Fruit fly (Drosophila melanogaster) whole organism, larva: ENCODE measurements around the gene CG12448.

Experiments used
- noc ChIP-seq: fragments of 200-800 bp; sonication (Bioruptor generic); optimal IDR thresholded peaks from 3 replicates; lab custom pipeline; 2019; ENCODE audit warnings: missing biosample characterization, mild to moderate bottlenecking, missing genetic modification characterization, moderate library complexity

CG12448 gene

DNA sequence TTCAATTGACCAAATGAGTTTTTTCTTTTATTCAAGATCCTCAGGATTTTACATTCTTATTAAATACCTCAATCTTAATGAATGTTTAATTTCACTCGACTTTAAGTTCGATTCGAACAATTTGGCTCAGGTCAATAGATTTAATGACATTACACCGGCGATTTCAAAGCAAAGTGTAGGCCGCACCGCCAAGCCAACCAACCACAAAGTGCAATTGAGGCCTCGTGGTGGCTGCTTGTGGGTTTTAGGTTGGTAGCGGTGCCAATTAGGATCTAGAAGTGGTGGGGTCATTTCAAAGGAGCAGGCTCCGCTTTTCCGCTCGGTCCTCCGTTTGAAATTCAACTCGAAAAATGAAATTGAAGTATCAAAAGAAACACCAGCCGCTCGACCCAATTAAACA, 24.7 kb upstream of the CG12448 start, which contains the start of gene CG13244:
Gene CG13244, plus strand, starts transcription at position 301 of the 400 bp plus-strand sequence.
- no peak for TF ChIP-seq noc (tag; lab: Kevin White, UChicago)

- TF ChIP-seq noc (tag; lab: Kevin White, UChicago) = no peak
Measured at dm6 chr2L:15923095-15923494, 18.1 kb upstream of the CG12448 start, which contains the start of gene CG4793. Gene CG4793, plus strand, starts transcription at chr2L:15923395.

- no peak for TF ChIP-seq noc (tag; lab: Kevin White, UChicago)
Measured at dm6 chr2L:15936138-15936537, 5.1 kb upstream of the CG12448 start.

DNA sequence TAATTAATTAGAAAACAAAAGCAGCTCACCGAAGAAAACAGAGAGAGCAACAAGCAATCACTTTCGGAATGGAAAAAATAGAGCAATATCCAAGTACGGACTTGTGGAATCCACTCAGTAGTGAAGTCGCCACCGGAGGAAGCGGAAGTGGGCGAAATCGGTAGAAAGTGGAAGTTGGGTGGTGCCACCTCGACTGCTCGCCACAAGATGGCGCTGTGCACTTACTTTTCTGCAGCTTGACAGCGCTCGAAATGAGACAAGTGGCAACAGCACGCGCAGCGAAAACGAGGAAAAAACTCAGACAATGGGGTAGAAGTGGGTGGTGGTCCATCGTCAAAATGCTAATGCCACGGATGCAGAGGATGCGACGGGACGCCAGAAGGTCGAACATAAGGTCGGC, 8.2 kb downstream of the CG12448 start:
- no peak for TF ChIP-seq noc (tag; lab: Kevin White, UChicago)

DNA sequence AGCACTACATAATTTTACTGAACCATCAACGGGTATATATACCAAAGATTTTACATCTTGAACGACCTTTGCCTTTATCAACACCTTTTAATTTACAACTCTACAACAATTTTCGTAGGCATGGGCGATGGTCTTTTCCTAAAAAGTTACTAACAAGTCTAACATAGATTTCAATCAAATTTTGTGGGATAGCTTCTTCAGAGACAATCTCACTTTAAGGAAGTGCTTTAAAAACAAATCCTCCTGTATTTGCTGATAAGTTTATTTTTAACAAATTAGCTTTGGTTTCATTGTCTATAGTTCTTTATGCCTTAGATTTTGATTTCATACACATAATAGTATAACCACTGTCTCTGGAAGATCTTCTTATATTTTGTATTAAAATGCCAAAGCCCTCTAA, 16.3 kb downstream of the CG12448 start, which contains the start of gene CG18063:
Gene CG18063, plus strand, starts transcription at position 301 of the 400 bp plus-strand sequence.
- TF ChIP-seq noc (tag; lab: Kevin White, UChicago) = no peak

DNA sequence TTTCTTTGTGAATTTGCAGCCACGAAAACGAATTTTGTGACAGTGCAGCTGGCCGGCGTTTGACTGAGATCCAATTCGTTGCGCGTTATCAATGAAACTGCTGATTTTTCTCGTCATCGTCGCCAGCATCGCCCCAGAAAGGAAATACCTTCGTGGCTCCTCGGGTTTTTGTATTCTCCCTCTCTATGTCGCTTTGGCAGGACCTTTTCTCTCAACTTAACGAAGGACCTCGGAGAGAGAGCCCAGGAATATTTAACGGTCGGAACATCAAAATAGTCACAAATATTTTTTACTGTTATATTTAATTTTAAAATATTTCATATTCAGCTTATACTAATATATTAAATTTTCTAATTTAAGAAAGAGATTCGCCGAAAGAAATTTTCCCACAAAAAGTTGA, 21.1 kb downstream of the CG12448 start, which contains the start of gene beat-Ib:
Gene beat-Ib, minus strand, starts transcription at position 101 of the 400 bp plus-strand sequence.
- no peak for TF ChIP-seq noc (tag; lab: Kevin White, UChicago)

- TF ChIP-seq noc (tag; lab: Kevin White, UChicago) = no peak
Measured at dm6 chr2L:15979186-15979585, 37.9 kb downstream of the CG12448 start, which contains the start of gene CG10839. Gene CG10839, plus strand, starts transcription at chr2L:15979486.
